Worm (Caenorhabditis elegans): ENCODE results near the gene psr-1.

Gene psr-1

ce11 chrIV:4639352-4639751 lies 13.7 kb upstream of the psr-1 start:
- TF ChIP-seq nhr-76 (tag; optimal IDR thresholded peaks at IDR 0.05) = no peak
- TF ChIP-seq jun-1 (tag; optimal IDR thresholded peaks at IDR 0.05) = no peak
- TF ChIP-seq nhr-237 (tag; optimal IDR thresholded peaks at IDR 0.05) = no peak

DNA sequence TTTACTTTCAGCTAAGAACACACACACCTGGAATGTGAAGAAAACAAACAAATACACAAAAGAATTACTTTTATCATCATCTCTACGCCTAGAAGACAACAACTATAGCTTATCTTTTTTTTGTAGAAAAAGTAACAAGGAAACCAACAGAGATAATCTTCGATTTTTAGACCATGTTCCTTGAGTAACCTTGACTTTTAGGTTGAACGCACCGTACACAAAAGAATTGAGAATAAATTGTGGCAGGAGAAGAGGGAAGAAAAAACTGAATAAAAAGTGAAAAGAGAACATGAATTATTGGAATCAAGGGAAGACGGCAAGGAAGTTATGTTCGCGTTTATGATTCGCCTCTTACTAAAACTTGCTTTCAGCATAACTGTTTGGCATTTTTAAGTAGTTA lies 12.1 kb upstream of the psr-1 start:
- no peak for TF ChIP-seq ZK546.5 (tag; optimal IDR thresholded peaks at IDR 0.05)
- TF ChIP-seq nhr-25 (tag; optimal IDR thresholded peaks at IDR 0.05) = peak; percentile 77
- no peak for TF ChIP-seq nhr-237 (tag; optimal IDR thresholded peaks at IDR 0.05)
- no peak for TF ChIP-seq egl-27 (tag; optimal IDR thresholded peaks at IDR 0.05)
- no peak for TF ChIP-seq daf-12 (tag; optimal IDR thresholded peaks at IDR 0.05)
- no peak for TF ChIP-seq pha-4 (tag; optimal IDR thresholded peaks at IDR 0.05)
- TF ChIP-seq nhr-43 (tag; optimal IDR thresholded peaks at IDR 0.05; ENCODE audit: poor library complexity, severe bottlenecking) = peak; percentile 15

DNA sequence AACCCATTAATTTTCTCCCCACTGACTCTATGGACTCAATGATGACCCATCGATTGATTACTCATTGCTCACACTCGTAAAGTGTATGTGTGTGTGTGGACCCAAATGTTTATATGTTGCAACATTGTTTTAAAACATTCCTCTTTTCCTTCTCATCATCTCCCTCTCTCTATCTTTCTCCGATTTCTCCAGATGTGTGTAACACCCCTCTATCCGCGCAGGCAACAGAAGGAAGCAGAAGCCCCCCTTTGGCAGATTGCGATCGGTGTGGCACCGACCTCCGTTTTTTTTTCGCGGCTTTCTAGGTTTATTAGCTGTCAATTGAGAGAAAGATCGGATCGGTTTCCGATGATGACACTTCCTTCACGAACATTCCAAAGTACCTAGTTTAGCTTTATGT lies 9.5 kb upstream of the psr-1 start:
- TF ChIP-seq aly-2 (tag; optimal IDR thresholded peaks at IDR 0.05) (no peak), nhr-25 (tag; optimal IDR thresholded peaks at IDR 0.05) (peak; percentile 30)

- TF ChIP-seq ceh-82 (tag; optimal IDR thresholded peaks at IDR 0.05) (no peak), nhr-77 (tag; optimal IDR thresholded peaks at IDR 0.05) (no peak), nhr-76 (tag; optimal IDR thresholded peaks at IDR 0.05) (no peak)
Measured at ce11 chrIV:4645243-4645642, 7.8 kb upstream of the psr-1 start.

DNA sequence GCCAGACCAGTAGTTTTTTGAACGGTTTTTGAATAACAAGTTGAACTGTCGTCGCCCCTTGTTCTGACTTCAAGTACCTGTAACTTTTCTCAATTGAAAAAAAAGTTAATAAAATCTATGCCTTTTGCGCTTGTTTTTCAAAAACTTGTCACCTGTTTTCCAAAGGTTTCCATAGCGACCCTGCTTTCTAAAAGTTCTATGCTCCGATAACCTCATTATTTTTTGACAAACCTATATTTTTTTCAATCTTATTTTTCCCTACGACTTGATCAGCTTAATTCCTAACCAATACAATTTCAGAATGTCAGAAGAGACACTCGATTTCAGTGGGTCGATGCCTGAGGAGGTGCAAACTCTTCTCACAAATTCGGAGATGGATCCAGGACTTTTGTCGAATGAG lies 5.7 kb upstream of the psr-1 start, which contains the start of gene F29B9.8:
F29B9.8 (plus strand) TSS at position 301 of the 400 bp plus-strand sequence.
- TF ChIP-seq ceh-16 (tag; optimal IDR thresholded peaks at IDR 0.05) = no peak

DNA sequence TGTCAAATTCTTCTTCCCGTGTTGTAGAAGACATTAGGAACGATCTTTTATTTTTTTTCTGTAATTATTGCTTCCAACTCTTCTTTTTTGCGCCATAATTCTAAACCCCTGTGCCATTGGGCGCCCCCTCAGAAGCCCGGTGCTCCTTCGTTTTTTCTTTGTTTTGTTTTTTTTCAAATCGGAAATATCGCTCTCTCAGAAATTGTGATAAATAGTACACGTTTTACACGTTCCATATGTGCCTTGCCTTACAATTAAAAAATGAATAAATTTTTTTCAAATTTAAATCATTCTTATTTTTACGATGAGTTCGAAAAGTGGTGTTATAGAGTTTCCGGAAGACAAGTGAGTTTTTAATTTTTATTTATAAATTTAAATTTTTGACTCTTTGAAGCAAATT lies 3.6 kb upstream of the psr-1 start, which contains the start of gene F29B9.7:
F29B9.7 (plus strand) TSS at position 301 of the 400 bp plus-strand sequence.
- TF ChIP-seq mdl-1 (tag; optimal IDR thresholded peaks at IDR 0.05) (no peak), aly-2 (tag; optimal IDR thresholded peaks at IDR 0.05) (no peak), snpc-4 (tag; optimal IDR thresholded peaks at IDR 0.05) (no peak), ztf-11 (tag; optimal IDR thresholded peaks at IDR 0.05) (no peak), mml-1 (tag; optimal IDR thresholded peaks at IDR 0.05) (no peak), ceh-16 (tag; optimal IDR thresholded peaks at IDR 0.05) (no peak), fos-1 (tag; optimal IDR thresholded peaks at IDR 0.05) (no peak), ztf-4 (tag; optimal IDR thresholded peaks at IDR 0.05) (no peak), egl-27 (tag; optimal IDR thresholded peaks at IDR 0.05) (no peak), egl-5 (tag; optimal IDR thresholded peaks at IDR 0.05) (no peak), lin-15B (tag; optimal IDR thresholded peaks at IDR 0.05) (no peak), nhr-25 (tag; optimal IDR thresholded peaks at IDR 0.05) (no peak), elt-3 (tag; optimal IDR thresholded peaks at IDR 0.05) (no peak), ceh-9 (tag; optimal IDR thresholded peaks at IDR 0.05) (no peak), pha-4 (tag; optimal IDR thresholded peaks at IDR 0.05) (no peak), skn-1 (tag; optimal IDR thresholded peaks at IDR 0.05) (no peak), fkh-2 (tag; optimal IDR thresholded peaks at IDR 0.05) (no peak), unc-62 (GFP tag; optimal IDR thresholded peaks at IDR 0.05) (no peak), nhr-12 (tag; optimal IDR thresholded peaks at IDR 0.05) (no peak)

DNA sequence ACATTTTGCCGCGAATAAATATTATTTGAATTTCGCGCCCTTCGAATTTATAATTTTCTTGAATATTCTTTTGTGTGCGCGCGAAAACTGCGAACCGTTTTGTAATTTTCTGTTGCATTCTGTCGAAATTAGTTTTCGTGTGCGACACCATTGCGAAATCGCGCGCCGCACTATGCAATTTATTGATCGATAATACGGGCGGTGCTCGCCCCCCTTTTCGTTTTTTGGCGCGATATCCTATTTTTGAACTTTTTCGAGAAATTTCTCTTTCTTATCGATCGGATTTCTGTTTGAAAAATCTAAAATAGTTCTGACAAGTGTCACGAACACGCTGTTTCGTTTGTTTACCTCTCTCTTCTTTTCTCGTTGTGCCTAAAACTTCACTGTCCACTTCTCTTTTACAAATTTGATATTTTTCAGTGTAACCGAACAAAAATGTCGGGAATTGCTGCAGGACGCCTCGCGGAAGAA lies 2.4 kb upstream of the psr-1 start, which contains the start of gene ubc-9:
ubc-9 (plus strand) TSS at position 421 of the 471 bp plus-strand sequence.
- TF ChIP-seq ama-1 (optimal IDR thresholded peaks at IDR 0.05) (peak; percentile 55), pha-4 (tag; optimal IDR thresholded peaks at IDR 0.05) (peak; percentile 71), fos-1 (tag; optimal IDR thresholded peaks at IDR 0.05) (no peak), nhr-43 (tag; optimal IDR thresholded peaks at IDR 0.05; ENCODE audit: poor library complexity, severe bottlenecking) (peak; percentile 61), jun-1 (tag; optimal IDR thresholded peaks at IDR 0.05) (peak; percentile 37), elt-2 (tag; optimal IDR thresholded peaks at IDR 0.05) (peak; percentile 54), ztf-11 (tag; optimal IDR thresholded peaks at IDR 0.05) (no peak), unc-39 (tag; optimal IDR thresholded peaks at IDR 0.05) (no peak), nhr-237 (tag; optimal IDR thresholded peaks at IDR 0.05) (no peak), hmg-11 (tag; optimal IDR thresholded peaks at IDR 0.05) (peak; percentile 72), egl-5 (tag; optimal IDR thresholded peaks at IDR 0.05) (peak; percentile 40), nhr-23 (tag; optimal IDR thresholded peaks at IDR 0.05) (peak; percentile 81), mdl-1 (tag; optimal IDR thresholded peaks at IDR 0.05) (no peak), nhr-28 (tag; optimal IDR thresholded peaks at IDR 0.05) (no peak), tbx-2 (tag; optimal IDR thresholded peaks at IDR 0.05) (no peak), elt-1 (tag; optimal IDR thresholded peaks at IDR 0.05) (no peak), ceh-16 (tag; optimal IDR thresholded peaks at IDR 0.05) (no peak), ceh-82 (tag; optimal IDR thresholded peaks at IDR 0.05) (no peak), lin-39 (tag; optimal IDR thresholded peaks at IDR 0.05) (peak; percentile 65), pqm-1 (tag; optimal IDR thresholded peaks at IDR 0.05) (no peak), lin-15B (tag; optimal IDR thresholded peaks at IDR 0.05) (peak; percentile 73), snpc-4 (tag; optimal IDR thresholded peaks at IDR 0.05) (peak; percentile 59), nfya-1 (tag; optimal IDR thresholded peaks at IDR 0.05; ENCODE audit: insufficient read depth) (peak; percentile 82), elt-3 (tag; optimal IDR thresholded peaks at IDR 0.05) (no peak), ceh-28 (tag; optimal IDR thresholded peaks at IDR 0.05) (peak; percentile 92), daf-12 (tag; optimal IDR thresholded peaks at IDR 0.05) (no peak), nhr-67 (tag; optimal IDR thresholded peaks at IDR 0.05) (no peak), egl-27 (tag; optimal IDR thresholded peaks at IDR 0.05) (no peak)
